Fruit fly (Drosophila melanogaster) whole organism, embryonic: ENCODE data around the gene Jarid2.

Experiments
- Bdp1 ChIP-seq: fragments of 200-800 bp; sonication (Bioruptor generic); optimal IDR thresholded peaks from 3 replicates; lab custom pipeline; 2016; ENCODE audit warnings: missing biosample characterization, missing genetic modification characterization
- CG11085 ChIP-seq: fragments of 200-800 bp; sonication (Bioruptor generic); IDR thresholded peaks from 2 replicates; pipeline ENCODE4 v1.3.6; 2022; ENCODE audit warnings: missing biosample characterization, missing genetic modification characterization
- CG12104 ChIP-seq: fragments of 200-800 bp; sonication (Bioruptor generic); optimal IDR thresholded peaks from 3 replicates; lab custom pipeline; 2016; ENCODE audit warnings: missing biosample characterization, missing genetic modification characterization
- CG12219 ChIP-seq: fragments of 200-800 bp; sonication (Bioruptor generic); optimal IDR thresholded peaks from 3 replicates; lab custom pipeline; 2018; ENCODE audit warnings: missing biosample characterization, mild to moderate bottlenecking, missing genetic modification characterization
- CG1602 ChIP-seq: fragments of 200-800 bp; sonication (Bioruptor generic); optimal IDR thresholded peaks from 3 replicates; lab custom pipeline; 2016; ENCODE audit warnings: missing biosample characterization, missing genetic modification characterization
- CG1603 ChIP-seq: fragments of 200-800 bp; sonication (Bioruptor generic); optimal IDR thresholded peaks from 2 replicates; lab custom pipeline; 2019; ENCODE audit warnings: missing biosample characterization, mild to moderate bottlenecking, missing genetic modification characterization, moderate library complexity
- CG17912 ChIP-seq: fragments of 200-800 bp; sonication (Bioruptor generic); optimal IDR thresholded peaks from 2 replicates; lab custom pipeline; 2018; ENCODE audit warnings: missing biosample characterization, mild to moderate bottlenecking, missing genetic modification characterization
- CG1832 ChIP-seq: fragments of 200-800 bp; sonication (Bioruptor generic); optimal IDR thresholded peaks from 2 replicates; lab custom pipeline; 2017; ENCODE audit warnings: missing biosample characterization, mild to moderate bottlenecking, missing genetic modification characterization, inconsistent platforms
- CG2129 ChIP-seq: fragments of 200-800 bp; sonication (Bioruptor generic); IDR thresholded peaks from 2 replicates; pipeline ENCODE4 v1.3.6; 2022; ENCODE audit warnings: missing biosample characterization, missing genetic modification characterization; ENCODE audit not compliant: partially characterized antibody
- CG2202 ChIP-seq: fragments of 200-800 bp; sonication (Bioruptor generic); optimal IDR thresholded peaks from 2 replicates; lab custom pipeline; 2018; ENCODE audit warnings: missing biosample characterization, mild to moderate bottlenecking, missing genetic modification characterization
- CG3163 ChIP-seq: fragments of 200-800 bp; sonication (Bioruptor generic); optimal IDR thresholded peaks from 3 replicates; lab custom pipeline; 2016; ENCODE audit warnings: missing biosample characterization, missing genetic modification characterization
- CG4820 ChIP-seq: fragments of 200-800 bp; sonication (Bioruptor generic); optimal IDR thresholded peaks from 3 replicates; lab custom pipeline; 2016; ENCODE audit warnings: missing biosample characterization, missing genetic modification characterization
- CG7839 ChIP-seq: fragments of 200-800 bp; sonication (Bioruptor generic); optimal IDR thresholded peaks from 3 replicates; lab custom pipeline; 2018; ENCODE audit warnings: missing biosample characterization, mild to moderate bottlenecking, missing genetic modification characterization, moderate library complexity
- CG7928 ChIP-seq: fragments of 200-800 bp; sonication (Bioruptor generic); optimal IDR thresholded peaks from 2 replicates; lab custom pipeline; 2017; ENCODE audit warnings: missing biosample characterization, mild to moderate bottlenecking, missing genetic modification characterization
- CG7987 ChIP-seq: fragments of 200-800 bp; sonication (Bioruptor generic); optimal IDR thresholded peaks from 2 replicates; lab custom pipeline; 2018; ENCODE audit warnings: missing biosample characterization, mild to moderate bottlenecking, missing genetic modification characterization, moderate library complexity
- CG9215 ChIP-seq: fragments of 200-800 bp; sonication (Bioruptor generic); IDR thresholded peaks from 2 replicates; pipeline ENCODE4 v1.3.6; 2022; ENCODE audit warnings: missing biosample characterization, missing genetic modification characterization
- CG9437 ChIP-seq: fragments of 200-800 bp; sonication (Bioruptor generic); optimal IDR thresholded peaks from 2 replicates; lab custom pipeline; 2018; ENCODE audit warnings: missing biosample characterization, mild to moderate bottlenecking, missing genetic modification characterization
- CG9727 ChIP-seq: fragments of 200-800 bp; sonication (Bioruptor generic); optimal IDR thresholded peaks from 3 replicates; lab custom pipeline; 2017; ENCODE audit warnings: missing biosample characterization, mild to moderate bottlenecking, missing genetic modification characterization
- CG9932 ChIP-seq: fragments of 200-800 bp; sonication (Bioruptor generic); IDR thresholded peaks from 2 replicates; pipeline ENCODE4 v1.3.6; 2022; ENCODE audit warnings: missing biosample characterization, missing genetic modification characterization
- Camta ChIP-seq: fragments of 200-800 bp; sonication (Bioruptor generic); optimal IDR thresholded peaks from 2 replicates; lab custom pipeline; 2016; ENCODE audit warnings: missing biosample characterization, missing genetic modification characterization
- Dad ChIP-seq: fragments of 200-800 bp; sonication (Bioruptor generic); optimal IDR thresholded peaks from 3 replicates; lab custom pipeline; 2016; ENCODE audit warnings: missing biosample characterization, missing genetic modification characterization
- Dp ChIP-seq: fragments of 200-800 bp; sonication (Bioruptor generic); optimal IDR thresholded peaks from 2 replicates; lab custom pipeline; 2018; ENCODE audit warnings: missing biosample characterization, mild to moderate bottlenecking, missing genetic modification characterization, moderate library complexity
- HLH4C ChIP-seq: fragments of 200-800 bp; sonication (Bioruptor generic); IDR thresholded peaks from 3 replicates; pipeline ENCODE4 v1.3.6; 2022; ENCODE audit warnings: missing biosample characterization, missing genetic modification characterization; ENCODE audit not compliant: partially characterized antibody
- Hmr ChIP-seq: fragments of 200-800 bp; sonication (Bioruptor generic); optimal IDR thresholded peaks from 3 replicates; lab custom pipeline; 2017; ENCODE audit warnings: mild to moderate bottlenecking, missing biosample characterization, missing genetic modification reagents, missing genetic modification characterization
- Med ChIP-seq: fragments of 200-800 bp; sonication (Bioruptor generic); peaks from one replicate; lab custom pipeline; 2016; ENCODE audit warnings: missing biosample characterization, missing genetic modification characterization, mild to moderate bottlenecking, inconsistent platforms, moderate library complexity
- Myb ChIP-seq: fragments of 200-800 bp; sonication (Bioruptor generic); optimal IDR thresholded peaks from 2 replicates; lab custom pipeline; 2016; ENCODE audit warnings: missing biosample characterization, missing genetic modification characterization
- Pdp1 ChIP-seq, 2 experiments: fragments of 200-800 bp; sonication (Bioruptor generic); optimal IDR thresholded peaks; 3 replicates each; lab custom pipeline; 2016; ENCODE audit warnings: missing biosample characterization in 2 of 2, missing genetic modification characterization in 2 of 2, mild to moderate bottlenecking in 1 of 2, moderate library complexity in 1 of 2
- Sry-β ChIP-seq: fragments of 200-800 bp; sonication (Bioruptor generic); optimal IDR thresholded peaks from 2 replicates; lab custom pipeline; 2018; ENCODE audit warnings: missing biosample characterization, mild to moderate bottlenecking, missing genetic modification characterization, moderate library complexity
- amos ChIP-seq: fragments of 200-800 bp; sonication (Bioruptor generic); IDR thresholded peaks from 2 replicates; pipeline ENCODE4 v1.3.6; 2022; ENCODE audit warnings: missing biosample characterization, missing genetic modification characterization; ENCODE audit not compliant: partially characterized antibody
- ase ChIP-seq: fragments of 200-800 bp; sonication (Bioruptor generic); IDR thresholded peaks from 3 replicates; pipeline ENCODE4 v1.3.6; 2022; ENCODE audit warnings: missing biosample characterization, missing genetic modification characterization
- ato ChIP-seq: fragments of 200-800 bp; sonication (Bioruptor generic); IDR thresholded peaks from 2 replicates; pipeline ENCODE4 v1.3.6; 2022; ENCODE audit warnings: missing biosample characterization, missing genetic modification characterization; ENCODE audit not compliant: partially characterized antibody
- ci ChIP-seq: fragments of 200-800 bp; sonication (Bioruptor generic); IDR thresholded peaks from 3 replicates; pipeline ENCODE4 v1.3.6; 2022; ENCODE audit warnings: missing biosample characterization, missing genetic modification characterization
- crc ChIP-seq: fragments of 200-800 bp; sonication (Bioruptor generic); optimal IDR thresholded peaks from 2 replicates; lab custom pipeline; 2016; ENCODE audit warnings: missing biosample characterization, missing genetic modification characterization
- dimm ChIP-seq: fragments of 200-800 bp; sonication (Bioruptor generic); IDR thresholded peaks from 2 replicates; pipeline ENCODE4 v1.3.6; 2022; ENCODE audit warnings: missing biosample characterization, missing genetic modification characterization
- dm ChIP-seq: fragments of 200-800 bp; sonication (Bioruptor generic); optimal IDR thresholded peaks from 3 replicates; lab custom pipeline; 2016; ENCODE audit warnings: missing biosample characterization, missing genetic modification characterization
- ftz-f1 ChIP-seq: fragments of 200-800 bp; sonication (Bioruptor generic); optimal IDR thresholded peaks from 2 replicates; lab custom pipeline; 2016; ENCODE audit warnings: missing biosample characterization, missing genetic modification characterization
- gcm2 ChIP-seq: fragments of 200-800 bp; sonication (Bioruptor generic); optimal IDR thresholded peaks from 2 replicates; lab custom pipeline; 2016; ENCODE audit warnings: missing biosample characterization, missing genetic modification characterization
- jumu ChIP-seq: fragments of 200-800 bp; sonication (Bioruptor generic); optimal IDR thresholded peaks from 3 replicates; lab custom pipeline; 2016; ENCODE audit warnings: missing biosample characterization, missing genetic modification characterization
- mirr ChIP-seq: fragments of 200-800 bp; sonication (Bioruptor generic); optimal IDR thresholded peaks from 3 replicates; lab custom pipeline; 2018; ENCODE audit warnings: missing biosample characterization, mild to moderate bottlenecking, missing genetic modification characterization
- pan ChIP-seq, 4 experiments: fragments of >200 bp in 3 of 4; fragments of 200-800 bp in 1 of 4; sonication (Bioruptor generic) in 1 of 4; optimal IDR thresholded peaks in 3 of 4; IDR thresholded peaks in 1 of 4; 2 replicates each; pipeline versions ENCODE4 v1.3.6 to Lab custom; 2017 to 2022; ENCODE audit warnings: missing biosample characterization in 2 of 4, missing genetic modification characterization in 2 of 4, mixed read lengths in 1 of 4
- pho ChIP-seq: fragments of 200-800 bp; sonication (Bioruptor generic); optimal IDR thresholded peaks from 2 replicates; lab custom pipeline; 2016; ENCODE audit warnings: missing biosample characterization, missing genetic modification characterization
- pita ChIP-seq: fragments of 200-800 bp; sonication (Bioruptor generic); optimal IDR thresholded peaks from 2 replicates; lab custom pipeline; 2017; ENCODE audit warnings: missing biosample characterization, mild to moderate bottlenecking, missing genetic modification characterization
- row ChIP-seq: fragments of 200-800 bp; sonication (Bioruptor generic); IDR thresholded peaks from 3 replicates; pipeline ENCODE4 v1.3.6; 2022; ENCODE audit warnings: missing biosample characterization, missing genetic modification characterization
- run ChIP-seq: fragments of 200-800 bp; sonication (Bioruptor generic); optimal IDR thresholded peaks from 3 replicates; lab custom pipeline; 2018; ENCODE audit warnings: missing biosample characterization, mild to moderate bottlenecking, missing genetic modification characterization
- salm ChIP-seq: fragments of 200-800 bp; sonication (Bioruptor generic); optimal IDR thresholded peaks from 2 replicates; lab custom pipeline; 2018; ENCODE audit warnings: missing biosample characterization, mild to moderate bottlenecking, missing genetic modification characterization
- sug ChIP-seq: fragments of 200-800 bp; optimal IDR thresholded peaks from 2 replicates; lab custom pipeline; 2019; ENCODE audit warnings: missing biosample characterization, mild to moderate bottlenecking, missing genetic modification characterization, moderate library complexity
- wdn ChIP-seq: fragments of 200-800 bp; sonication (Bioruptor generic); IDR thresholded peaks from 2 replicates; pipeline ENCODE4 v1.3.6; 2022; ENCODE audit warnings: missing biosample characterization, missing genetic modification characterization
- yki ChIP-seq: fragments of >200 bp; optimal IDR thresholded peaks from 3 replicates; lab custom pipeline; 2018
- zfh1 ChIP-seq: fragments of 200-800 bp; sonication (Bioruptor generic); IDR thresholded peaks from 3 replicates; pipeline ENCODE4 v1.3.6; 2022; ENCODE audit warnings: missing biosample characterization, missing genetic modification characterization

The Jarid2 gene

DNA sequence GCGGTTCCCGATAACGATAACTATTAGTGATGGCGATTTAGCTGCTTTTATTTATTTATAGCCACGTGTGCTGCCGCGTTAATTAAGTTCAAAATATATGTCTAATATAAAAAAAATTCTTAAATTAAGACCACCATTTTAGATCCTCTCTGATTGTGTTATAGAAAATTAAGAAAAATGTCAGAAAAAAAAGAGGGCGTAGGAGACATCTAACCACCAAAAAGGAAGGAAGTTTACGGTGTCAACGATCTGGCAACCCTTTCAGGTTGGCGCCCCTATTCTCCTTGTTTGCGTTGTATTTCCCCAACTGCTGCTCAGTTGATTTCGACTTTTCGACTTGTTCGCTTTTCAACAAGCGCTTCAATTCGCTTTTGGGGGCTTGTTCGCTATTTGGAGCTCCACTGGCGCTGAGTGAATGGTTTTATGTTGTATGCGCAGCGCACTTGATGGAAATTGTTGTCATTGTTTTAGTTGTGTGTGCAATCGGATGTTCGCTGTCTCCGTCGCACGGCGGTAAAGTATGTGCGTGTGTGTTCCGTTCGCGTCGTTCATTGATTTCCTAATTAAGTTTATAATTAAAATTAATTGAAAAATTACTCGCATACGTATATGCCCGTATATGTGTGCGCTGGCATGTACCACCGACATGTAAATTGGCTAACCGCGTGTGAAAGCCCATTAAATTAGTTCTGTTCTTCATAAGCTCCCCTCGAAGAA, 15.9 kb upstream of the Jarid2 start, which contains the start of the genes CG3434 and CG44838 (continued):
- TF ChIP-seq jumu (GFP tag; lab: Kevin White, UChicago) = peak; percentile 73
- peak; percentile 58 for TF ChIP-seq CG9215 (GFP tag; lab: Robert Waterston, UW)
- TF ChIP-seq ato = no peak
- peak; percentile 82 for TF ChIP-seq CG9437 (GFP tag; lab: Kevin White, UChicago)
- TF ChIP-seq Myb (GFP tag; lab: Kevin White, UChicago) = peak; percentile 60
- TF ChIP-seq pita (GFP tag; lab: Kevin White, UChicago) = no peak
- TF ChIP-seq CG7839 = peak; percentile 82
- TF ChIP-seq sug (tag; lab: Kevin White, UChicago) = peak; percentile 86
- peak; percentile 68; the same call in 2 of the 3 replicates for TF ChIP-seq zfh1 (GFP tag; lab: Robert Waterston, UW)
- peak; percentile 62; the same call in 1 of the 2 replicates for TF ChIP-seq CG11085 (GFP tag; lab: Robert Waterston, UW)
- TF ChIP-seq mirr = peak; percentile 44
- TF ChIP-seq Camta (GFP tag; lab: Kevin White, UChicago) = peak; percentile 35
- TF ChIP-seq CG2202 (tag; lab: Kevin White, UChicago) = peak; percentile 58
- no peak for TF ChIP-seq CG1603 (tag; lab: Kevin White, UChicago)
- TF ChIP-seq amos = no peak; the same call in 1 of the 2 replicates
- TF ChIP-seq salm = peak; percentile 37
- peak; percentile 86 for TF ChIP-seq CG9727 (GFP tag; lab: Kevin White, UChicago)
- TF ChIP-seq Sry-β (GFP tag; lab: Kevin White, UChicago) = peak; percentile 97
- peak; percentile 75 for TF ChIP-seq dm (GFP tag; lab: Kevin White, UChicago)
- peak; percentile 79; the same call in 2 of the 3 replicates for TF ChIP-seq ci (GFP tag; lab: Robert Waterston, UW)
- peak; percentile 94 for TF ChIP-seq row (GFP tag; lab: Robert Waterston, UW)
- TF ChIP-seq gcm2 (GFP tag; lab: Kevin White, UChicago) = peak; percentile 77
- no peak for TF ChIP-seq dimm
- peak; percentile 18 for TF ChIP-seq CG1832 (GFP tag; lab: Kevin White, UChicago)
- TF ChIP-seq Dad = peak; percentile 71
- TF ChIP-seq Dp (GFP tag; lab: Kevin White, UChicago) = peak; percentile 67
- peak; percentile 39 for TF ChIP-seq crc
- TF ChIP-seq yki = no peak
- TF ChIP-seq CG4820 (GFP tag; lab: Kevin White, UChicago) = peak; percentile 74
- peak; percentile 58 for TF ChIP-seq CG7928 (GFP tag; lab: Kevin White, UChicago)
- TF ChIP-seq CG12219 (GFP tag; lab: Kevin White, UChicago) = peak; percentile 29
- peak; percentile 70 for TF ChIP-seq run (tag; lab: Kevin White, UChicago)
- TF ChIP-seq Pdp1 (GFP tag; optimal IDR thresholded peaks at IDR 0.05; lab: Kevin White, UChicago) = peak; percentile 57 to 65
- peak; percentile 87 for TF ChIP-seq CG9932 (GFP tag; lab: Robert Waterston, UW)
- TF ChIP-seq CG7987 (GFP tag; lab: Kevin White, UChicago) = peak; percentile 41
- TF ChIP-seq CG2129 = no peak
- peak; percentile 3 for TF ChIP-seq CG17912
- peak; percentile 31 for TF ChIP-seq CG3163 (GFP tag; lab: Kevin White, UChicago)
- peak; percentile 73 for TF ChIP-seq ase
- no peak for TF ChIP-seq pan (optimal IDR thresholded peaks at IDR 0.05; lab: Kevin White, UChicago)
- peak in 1 of 2 experiments; percentile 66 for TF ChIP-seq pan (GFP tag; optimal IDR thresholded peaks at IDR 0.05 in 1 of 2, IDR thresholded peaks at IDR 0.05 in 1 of 2)
- peak; percentile 92 for TF ChIP-seq Med (GFP tag; lab: Kevin White, UChicago)
- TF ChIP-seq ftz-f1 (GFP tag; lab: Kevin White, UChicago) = peak; percentile 13
- peak; percentile 44; the same call in 1 of the 3 replicates for TF ChIP-seq HLH4C (GFP tag; lab: Robert Waterston, UW)
- peak; percentile 40; the same call in 1 of the 2 replicates for TF ChIP-seq wdn (GFP tag; lab: Robert Waterston, UW)
- peak; percentile 82 for TF ChIP-seq pho (GFP tag; lab: Kevin White, UChicago)
- peak; percentile 75 for TF ChIP-seq CG1602 (GFP tag; lab: Kevin White, UChicago)
- peak; percentile 54 for TF ChIP-seq CG12104 (GFP tag; lab: Kevin White, UChicago)
- TF ChIP-seq Bdp1 (GFP tag; lab: Kevin White, UChicago) = peak; percentile 77
- TF ChIP-seq Hmr (GFP tag; lab: Kevin White, UChicago) = peak; percentile 83
